Fruit fly (Drosophila melanogaster) whole organism, embryonic: ENCODE results near the gene Syt1.

Source experiments
- CG10959 ChIP-seq: fragments of 200-800 bp; sonication (Bioruptor generic); IDR thresholded peaks from 2 replicates; pipeline ENCODE4 v1.3.6; 2022; ENCODE audit warnings: missing biosample characterization, missing genetic modification characterization
- CG4617 ChIP-seq: fragments of 200-800 bp; sonication (Bioruptor generic); optimal IDR thresholded peaks from 3 replicates; lab custom pipeline; 2016; ENCODE audit warnings: missing biosample characterization, missing genetic modification characterization, borderline replicate concordance
- CG5953 ChIP-seq: fragments of 200-800 bp; sonication (Bioruptor generic); IDR thresholded peaks from 2 replicates; pipeline ENCODE4 v1.3.6; 2022; ENCODE audit warnings: missing biosample characterization, missing genetic modification characterization
- CG6654 ChIP-seq: fragments of 200-800 bp; sonication (Bioruptor generic); optimal IDR thresholded peaks from 2 replicates; lab custom pipeline; 2017; ENCODE audit warnings: missing biosample characterization, mild to moderate bottlenecking, missing genetic modification characterization
- Dbx ChIP-seq: fragments of 200-800 bp; sonication (Bioruptor generic); IDR thresholded peaks from 3 replicates; pipeline ENCODE4 v1.3.6; 2022; ENCODE audit warnings: missing biosample characterization, missing genetic modification characterization
- Dll ChIP-seq: fragments of 200-800 bp; sonication (Bioruptor generic); IDR thresholded peaks from 4 replicates; pipeline ENCODE4 v1.3.6; 2022; ENCODE audit warnings: missing biosample characterization, missing genetic modification characterization; ENCODE audit not compliant: partially characterized antibody
- Drgx ChIP-seq: fragments of 200-800 bp; sonication (Bioruptor generic); IDR thresholded peaks from 2 replicates; pipeline ENCODE4 v1.3.6; 2022; ENCODE audit warnings: missing biosample characterization, missing genetic modification characterization
- PHDP ChIP-seq: fragments of 200-800 bp; sonication (Bioruptor generic); optimal IDR thresholded peaks from 3 replicates; lab custom pipeline; 2018; ENCODE audit warnings: missing biosample characterization, mild to moderate bottlenecking, missing genetic modification characterization, moderate library complexity
- chif ChIP-seq, 2 experiments: fragments of 200-800 bp; sonication (Bioruptor generic); optimal IDR thresholded peaks; 3 replicates each; lab custom pipeline; 2016; ENCODE audit warnings: missing biosample characterization in 2 of 2, missing genetic modification characterization in 2 of 2
- p53 ChIP-seq: fragments of 200-800 bp; sonication (Bioruptor generic); optimal IDR thresholded peaks from 2 replicates; lab custom pipeline; 2016; ENCODE audit warnings: missing biosample characterization, missing genetic modification characterization
- zen ChIP-seq: fragments of 200-800 bp; sonication (Bioruptor generic); optimal IDR thresholded peaks from 3 replicates; lab custom pipeline; 2018; ENCODE audit warnings: missing biosample characterization, mild to moderate bottlenecking, missing genetic modification characterization, moderate library complexity

dm6 chr2L:2812137-2812536 is 12.4 kb upstream of the Syt1 start, which contains the start of gene CG2964:
- TF ChIP-seq CG5953 (no peak), Drgx (GFP tag; lab: Robert Waterston, UW) (no peak), p53 (GFP tag; lab: Kevin White, UChicago) (no peak), PHDP (tag; lab: Kevin White, UChicago) (no peak), zen (no peak), chif (GFP tag; optimal IDR thresholded peaks at IDR 0.05; lab: Kevin White, UChicago) (no peak), Dbx (GFP tag; lab: Robert Waterston, UW) (no peak), CG6654 (no peak), CG4617 (GFP tag; lab: Kevin White, UChicago) (no peak), CG10959 (GFP tag; lab: Robert Waterston, UW) (no peak), Dll (GFP tag; lab: Robert Waterston, UW) (no peak)
